Worm (Caenorhabditis elegans): ENCODE results near the gene T07G12.3.

The T07G12.3 gene

ce11 chrIV:10503750-10504232 lies 29.9 kb upstream of the T07G12.3 start (continued):
- no peak for TF ChIP-seq D2030.7 (GFP tag; IDR thresholded peaks at IDR 0.05)
- TF ChIP-seq Y53G8AR.9 (GFP tag; conservative IDR thresholded peaks at IDR 0.05) = no peak
- no peak for TF ChIP-seq nfya-1 (tag; optimal IDR thresholded peaks at IDR 0.05; ENCODE audit: borderline replicate concordance, insufficient read depth)
- no peak for TF ChIP-seq aptf-2 (GFP tag; conservative IDR thresholded peaks at IDR 0.05)
- peak; percentile 25; the same call in 1 of the 2 replicates for TF ChIP-seq B0336.3 (GFP tag; IDR thresholded peaks at IDR 0.05)
- no peak for TF ChIP-seq sptf-2 (GFP tag; optimal IDR thresholded peaks at IDR 0.05)
- no peak for TF ChIP-seq tlf-1 (GFP tag; optimal IDR thresholded peaks at IDR 0.05)
- no peak for TF ChIP-seq efl-1 (GFP tag; optimal IDR thresholded peaks at IDR 0.05)
- no peak for TF ChIP-seq ztf-3 (GFP tag; optimal IDR thresholded peaks at IDR 0.05)
- TF ChIP-seq ekl-4 (GFP tag; IDR thresholded peaks at IDR 0.05) = no peak
- TF ChIP-seq xnd-1 (tag; optimal IDR thresholded peaks at IDR 0.05) = no peak
- TF ChIP-seq nhr-179 (tag; optimal IDR thresholded peaks at IDR 0.05) = no peak
- TF ChIP-seq him-1 (tag; optimal IDR thresholded peaks at IDR 0.05) = no peak
- no peak for TF ChIP-seq F23B12.7 (tag; optimal IDR thresholded peaks at IDR 0.05; ENCODE audit: insufficient read depth)
- TF ChIP-seq K11D2.4 (GFP tag; IDR thresholded peaks at IDR 0.05) = no peak
- TF ChIP-seq egl-44 (GFP tag; IDR thresholded peaks at IDR 0.05) = no peak
- peak; percentile 73 for TF ChIP-seq egrh-3 (GFP tag; IDR thresholded peaks at IDR 0.05)
- TF ChIP-seq let-607 (tag; optimal IDR thresholded peaks at IDR 0.05) = peak in 1 of 2 experiments; percentile 15
- no peak for TF ChIP-seq nhr-120 (GFP tag; IDR thresholded peaks at IDR 0.05)
- no peak; the same call in 1 of the 2 replicates for TF ChIP-seq cebp-1 (GFP tag; IDR thresholded peaks at IDR 0.05)
- TF ChIP-seq cebp-1 (tag; optimal IDR thresholded peaks at IDR 0.05) = peak; percentile 71
- TF ChIP-seq hrde-1 (tag; optimal IDR thresholded peaks at IDR 0.05; ENCODE audit: borderline replicate concordance) = no peak
- TF ChIP-seq hmg-1.2 (GFP tag; IDR thresholded peaks at IDR 0.05) = peak; percentile 42
- no peak for TF ChIP-seq hlh-26 (GFP tag; conservative IDR thresholded peaks at IDR 0.05)
- no peak for TF ChIP-seq F39B2.1 (GFP tag; IDR thresholded peaks at IDR 0.05)
- TF ChIP-seq bed-1 (GFP tag; IDR thresholded peaks at IDR 0.05) = no peak
- TF ChIP-seq ama-1 (optimal IDR thresholded peaks at IDR 0.05) = no peak
- no peak for TF ChIP-seq ama-1 (GFP tag; optimal IDR thresholded peaks at IDR 0.05)
- TF ChIP-seq let-526 (GFP tag; IDR thresholded peaks at IDR 0.05) = no peak
- no peak for TF ChIP-seq Y79H2A.3 (GFP tag; conservative IDR thresholded peaks at IDR 0.05)
- no peak for TF ChIP-seq ceh-100 (GFP tag; IDR thresholded peaks at IDR 0.05)
- no peak for TF ChIP-seq lin-26 (GFP tag; IDR thresholded peaks at IDR 0.05)
- TF ChIP-seq mxl-1 (tag; optimal IDR thresholded peaks at IDR 0.05) = no peak
- no peak for TF ChIP-seq ccch-3 (GFP tag; optimal IDR thresholded peaks at IDR 0.05)
- TF ChIP-seq repo-1 (tag; optimal IDR thresholded peaks at IDR 0.05) = no peak
- no peak for TF ChIP-seq hmg-20 (GFP tag; IDR thresholded peaks at IDR 0.05)
- TF ChIP-seq Y67H2A.10 (GFP tag; conservative IDR thresholded peaks at IDR 0.05) = no peak
- TF ChIP-seq Y95B8A.8 (GFP tag; IDR thresholded peaks at IDR 0.05) = no peak
- no peak for TF ChIP-seq ztf-28 (GFP tag; IDR thresholded peaks at IDR 0.05)
- TF ChIP-seq T26A5.8 (tag; optimal IDR thresholded peaks at IDR 0.05) = no peak
- peak; percentile 14 for TF ChIP-seq ztf-18 (tag; optimal IDR thresholded peaks at IDR 0.05)
- TF ChIP-seq hsf-1 (GFP tag; IDR thresholded peaks at IDR 0.05) = no peak
- TF ChIP-seq ceh-79 (tag; optimal IDR thresholded peaks at IDR 0.05) = no peak
- TF ChIP-seq ztf-22 (GFP tag; optimal IDR thresholded peaks at IDR 0.05) = no peak
- TF ChIP-seq lsl-1 (GFP tag; optimal IDR thresholded peaks at IDR 0.05) = no peak
- TF ChIP-seq lin-35 (GFP tag; optimal IDR thresholded peaks at IDR 0.05) = no peak
- no peak for TF ChIP-seq Y56A3A.18 (GFP tag; IDR thresholded peaks at IDR 0.05)
- TF ChIP-seq madf-6 (GFP tag; IDR thresholded peaks at IDR 0.05) = no peak
- no peak for TF ChIP-seq nhr-27 (tag; optimal IDR thresholded peaks at IDR 0.05)
- no peak for TF ChIP-seq mes-4 (tag; optimal IDR thresholded peaks at IDR 0.05)

Data from whole organism, young adult.